Worm (Caenorhabditis elegans) whole organism, midembryonic: ENCODE results near the gene nas-3.

Experiments used
- cog-1 ChIP-seq: sonication (generic microtip); optimal IDR thresholded peaks from 2 replicates; lab custom pipeline; 2016; ENCODE audit warnings: missing genetic modification characterization, missing compliant biosample characterization
- flt-1 ChIP-seq: fragments of 200-800 bp; sonication (Bioruptor generic); IDR thresholded peaks from 2 replicates; pipeline ENCODE4 v1.3.6; 2022; ENCODE audit warnings: missing genetic modification characterization, missing compliant biosample characterization
- med-1 ChIP-seq: sonication (generic microtip); optimal IDR thresholded peaks from 2 replicates; lab custom pipeline; 2017; ENCODE audit warnings: missing genetic modification characterization, mild to moderate bottlenecking, missing compliant biosample characterization, antibody characterized with exemption, missing genetic modification reagents; ENCODE audit not compliant: insufficient read depth

DNA sequence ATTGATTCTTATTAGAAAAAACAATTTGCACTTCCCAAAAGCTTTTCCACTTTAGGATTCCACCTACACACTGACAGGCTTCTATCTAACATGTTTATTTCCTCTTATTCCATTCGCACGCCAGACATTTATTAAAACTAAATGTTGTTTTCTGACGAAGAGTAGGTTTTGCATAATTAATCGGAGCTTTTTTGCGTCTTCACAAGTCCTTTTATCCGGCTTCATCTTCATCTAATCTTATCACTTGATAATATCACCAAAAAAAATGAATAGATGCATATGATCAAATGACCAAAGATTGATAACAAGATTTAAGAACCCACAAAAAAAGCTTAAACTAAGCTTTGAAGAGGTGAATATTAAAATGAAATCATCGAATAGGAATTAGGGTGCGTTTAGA lies 12.4 kb upstream of the nas-3 start:
- TF ChIP-seq med-1 (GFP tag; lab: Kevin White, UChicago) (no peak), flt-1 (GFP tag; lab: Robert Waterston, UW) (no peak), cog-1 (tag; lab: Kevin White, UChicago) (no peak)
